Fruit fly (Drosophila melanogaster) S2 (cell line): ENCODE measurements around the gene CG6839.

Experiments used
- CG8478 ChIP-seq: fragments of >200 bp; optimal IDR thresholded peaks from 2 replicates; lab custom pipeline; 2018
- CTCF ChIP-seq, 2 experiments: fragments of >200 bp; optimal IDR thresholded peaks; 2 replicates each; lab custom pipeline; 2018

dm6 chr3L:18920219-18920618 lies 2.8 kb downstream of the CG6839 start, which contains the start of gene CG18223:
- TF ChIP-seq CG8478 (lab: Kevin White, UChicago) (no peak), CTCF (optimal IDR thresholded peaks at IDR 0.05; lab: Kevin White, UChicago) (no peak)
